Worm (Caenorhabditis elegans): ENCODE data around the gene sru-6.

The sru-6 gene

DNA sequence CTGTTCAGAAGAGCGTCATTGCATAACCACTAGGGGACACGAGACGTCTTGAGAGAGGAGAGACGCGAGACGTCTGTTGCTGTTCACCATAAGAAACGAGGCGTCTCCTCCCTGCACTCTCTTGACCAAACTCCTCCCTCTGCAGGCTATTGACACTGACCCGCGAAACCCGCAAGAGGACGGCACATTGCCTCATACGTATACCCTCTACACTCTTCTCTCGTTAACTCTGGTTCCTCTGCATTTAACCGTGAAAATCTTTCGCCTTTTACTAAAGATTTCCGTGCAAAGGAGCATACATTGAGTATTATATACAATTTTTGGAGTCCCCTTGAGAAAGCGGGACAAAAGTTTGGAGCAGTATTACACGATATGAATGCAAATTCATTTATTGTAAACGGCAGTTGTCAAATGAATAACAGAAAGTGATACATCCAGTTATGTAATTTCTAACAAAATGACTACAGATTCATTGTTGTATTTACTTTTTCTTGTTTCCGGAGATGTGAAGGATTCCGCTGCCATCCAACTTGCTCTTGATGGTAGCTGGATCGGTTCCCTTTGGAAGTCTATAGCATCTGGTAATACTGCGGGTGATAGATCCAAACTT lies 45.9 kb upstream of the sru-6 start (continued):
- TF ChIP-seq T26A5.8 (tag; optimal IDR thresholded peaks at IDR 0.05) (no peak), ztf-6 (GFP tag; IDR thresholded peaks at IDR 0.05) (0 out of 2 replicates have a peak, but pooled peaks have one; percentile 20), mcd-1 (GFP tag; IDR thresholded peaks at IDR 0.05) (peak; percentile 90), let-526 (GFP tag; IDR thresholded peaks at IDR 0.05) (peak; percentile 77), K11D2.4 (GFP tag; IDR thresholded peaks at IDR 0.05) (peak; percentile 75), attf-6 (GFP tag; IDR thresholded peaks at IDR 0.05) (peak; percentile 91), hsf-1 (GFP tag; IDR thresholded peaks at IDR 0.05) (peak; percentile 57; the same call in 1 of the 2 replicates), unc-130 (GFP tag; optimal IDR thresholded peaks at IDR 0.05) (peak; percentile 48), F57A8.1 (GFP tag; optimal IDR thresholded peaks at IDR 0.05) (peak; percentile 13), ztf-25 (GFP tag; IDR thresholded peaks at IDR 0.05) (0 out of 2 replicates have a peak, but pooled peaks have one; percentile 10), bed-1 (GFP tag; IDR thresholded peaks at IDR 0.05) (no peak), F22D6.2 (tag; optimal IDR thresholded peaks at IDR 0.05) (peak; percentile 43), repo-1 (tag; optimal IDR thresholded peaks at IDR 0.05) (peak; percentile 88)

DNA sequence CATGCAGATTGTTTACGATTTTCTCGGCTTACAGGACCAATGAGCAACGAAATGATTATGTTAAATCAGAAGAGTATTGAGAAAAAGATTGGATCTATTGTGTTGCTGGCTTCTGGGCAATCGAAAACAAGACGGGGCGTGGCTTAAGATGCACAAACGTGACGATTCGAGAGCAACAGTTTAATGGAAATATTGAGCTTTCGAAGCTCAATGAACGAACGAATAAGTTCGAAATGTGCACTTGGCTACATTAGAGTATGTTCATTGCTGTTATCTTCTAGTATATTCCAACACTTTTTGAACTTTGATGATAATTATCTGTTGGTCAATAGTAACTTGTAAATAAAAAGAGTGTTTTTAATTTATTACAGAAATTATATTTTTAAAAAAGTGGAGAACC lies 45.0 kb upstream of the sru-6 start, which contains the start of gene hsp-12.3:
Gene hsp-12.3 (minus strand): TSS at position 101 of the 400 bp plus-strand sequence.
- no peak for TF ChIP-seq lin-26 (GFP tag; IDR thresholded peaks at IDR 0.05)
- TF ChIP-seq ztf-18 (tag; optimal IDR thresholded peaks at IDR 0.05), result no peak
- no peak for TF ChIP-seq attf-5 (GFP tag; optimal IDR thresholded peaks at IDR 0.05)
- TF ChIP-seq T07F8.4 (tag; optimal IDR thresholded peaks at IDR 0.05), result no peak
- no peak for TF ChIP-seq nfya-1 (tag; optimal IDR thresholded peaks at IDR 0.05; ENCODE audit: borderline replicate concordance, insufficient read depth)
- TF ChIP-seq xnd-1 (tag; optimal IDR thresholded peaks at IDR 0.05), result no peak
- TF ChIP-seq sdz-38 (tag; optimal IDR thresholded peaks at IDR 0.05), result no peak
- TF ChIP-seq lin-35 (GFP tag; optimal IDR thresholded peaks at IDR 0.05), result no peak
- no peak for TF ChIP-seq unc-130 (GFP tag; optimal IDR thresholded peaks at IDR 0.05)
- no peak for TF ChIP-seq lsy-27 (tag; optimal IDR thresholded peaks at IDR 0.05; ENCODE audit: borderline replicate concordance, insufficient read depth)
- no peak for TF ChIP-seq aptf-3 (GFP tag; IDR thresholded peaks at IDR 0.05)
- no peak for TF ChIP-seq ZK185.1 (tag; optimal IDR thresholded peaks at IDR 0.05; ENCODE audit: poor library complexity, severe bottlenecking)
- TF ChIP-seq cebp-1 (GFP tag; IDR thresholded peaks at IDR 0.05), result no peak
- TF ChIP-seq cebp-1 (tag; optimal IDR thresholded peaks at IDR 0.05), result no peak
- TF ChIP-seq F37B4.10 (GFP tag; IDR thresholded peaks at IDR 0.05), result no peak
- TF ChIP-seq nhr-179 (tag; optimal IDR thresholded peaks at IDR 0.05), result no peak
- no peak for TF ChIP-seq somi-1 (GFP tag; optimal IDR thresholded peaks at IDR 0.05)
- no peak for TF ChIP-seq snpc-4 (GFP tag; optimal IDR thresholded peaks at IDR 0.05)
- no peak for TF ChIP-seq snpc-4 (tag; optimal IDR thresholded peaks at IDR 0.05)
- no peak for TF ChIP-seq snpc-1.1 (tag; optimal IDR thresholded peaks at IDR 0.05; ENCODE audit: insufficient read depth)
- no peak for TF ChIP-seq C06A6.2 (GFP tag; conservative IDR thresholded peaks at IDR 0.05)

DNA sequence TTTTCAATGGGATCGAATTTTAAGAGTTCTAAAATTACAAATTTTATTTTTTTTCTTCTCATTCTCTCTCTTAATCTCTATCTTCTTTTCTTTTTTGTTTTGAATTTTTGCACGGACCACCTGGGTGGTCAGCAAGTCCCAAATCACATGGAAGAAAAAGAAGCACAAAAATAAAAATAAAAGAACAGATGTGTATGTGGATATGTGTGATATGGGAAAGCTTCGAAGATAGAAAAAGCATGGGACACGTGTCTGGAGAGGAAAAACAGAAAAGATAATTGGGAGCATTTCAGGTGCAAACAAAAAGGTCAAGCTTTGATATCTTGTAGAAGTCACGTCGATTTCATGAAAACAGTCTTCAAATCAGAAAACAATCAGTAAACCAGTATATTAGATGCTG lies 43.2 kb upstream of the sru-6 start, which contains the start of gene hsp-12.6:
Gene hsp-12.6 (minus strand): TSS at position 20 of the 400 bp plus-strand sequence.
- peak; percentile 2 for TF ChIP-seq K12H6.12 (tag; optimal IDR thresholded peaks at IDR 0.05)
- TF ChIP-seq chd-7 (tag; optimal IDR thresholded peaks at IDR 0.05), result no peak

Measured in whole organism, young adult.